Worm (Caenorhabditis elegans) whole organism, L4 larva: Measurements from ENCODE around the gene srh-87.

Experiments
- F10B5.3 ChIP-seq: sonication (generic microtip); optimal IDR thresholded peaks from 2 replicates; lab custom pipeline; 2016; ENCODE audit warnings: mild to moderate bottlenecking, missing genetic modification characterization, missing compliant biosample characterization
- F37D6.2 ChIP-seq: sonication (generic microtip); optimal IDR thresholded peaks from 2 replicates; lab custom pipeline; 2016; ENCODE audit warnings: mild to moderate bottlenecking, missing genetic modification characterization, missing compliant biosample characterization
- Y5F2A.4 ChIP-seq: fragments of 200-800 bp; sonication (Bioruptor generic); optimal IDR thresholded peaks from 2 replicates; lab custom pipeline; 2018; ENCODE audit warnings: mild to moderate bottlenecking, missing genetic modification characterization, missing compliant biosample characterization
- ZK337.2 ChIP-seq: fragments of 200-800 bp; sonication (Bioruptor generic); IDR thresholded peaks from 2 replicates; pipeline ENCODE4 v1.3.6; 2022; ENCODE audit warnings: missing genetic modification reagents, missing genetic modification characterization, missing compliant biosample characterization
- aly-2 ChIP-seq: sonication (generic microtip); optimal IDR thresholded peaks from 2 replicates; lab custom pipeline; 2018; ENCODE audit warnings: missing biosample characterization, missing genetic modification characterization
- ama-1 ChIP-seq: fragments of 150-350 bp; optimal IDR thresholded peaks from 2 replicates; lab custom pipeline; 2014; ENCODE audit warnings: inconsistent platforms, mixed read lengths
- arid-1 ChIP-seq: fragments of 200-800 bp; sonication (Bioruptor generic); conservative IDR thresholded peaks from 2 replicates; pipeline ENCODE4 v1.3.6; 2022; ENCODE audit warnings: missing genetic modification reagents, missing genetic modification characterization, missing compliant biosample characterization
- ceh-28 ChIP-seq: fragments of 150-350 bp; optimal IDR thresholded peaks from 2 replicates; lab custom pipeline; 2014; ENCODE audit warnings: missing biosample characterization, missing genetic modification reagents, missing genetic modification characterization
- ceh-62 ChIP-seq: sonication (generic microtip); optimal IDR thresholded peaks from 2 replicates; lab custom pipeline; 2017; ENCODE audit warnings: missing biosample characterization, missing genetic modification characterization
- cey-2 ChIP-seq: sonication (generic microtip); optimal IDR thresholded peaks from 3 replicates; lab custom pipeline; 2017; ENCODE audit warnings: missing genetic modification characterization, mild to moderate bottlenecking, missing compliant biosample characterization, antibody characterized with exemption, borderline replicate concordance; ENCODE audit not compliant: insufficient read depth
- daf-12 ChIP-seq: fragments of 150-350 bp; optimal IDR thresholded peaks from 2 replicates; lab custom pipeline; 2014; ENCODE audit warnings: missing biosample characterization, missing genetic modification reagents, missing genetic modification characterization
- duxl-1 ChIP-seq: sonication (generic microtip); optimal IDR thresholded peaks from 2 replicates; lab custom pipeline; 2016; ENCODE audit warnings: mild to moderate bottlenecking, missing genetic modification characterization, moderate library complexity, missing compliant biosample characterization; ENCODE audit not compliant: poor library complexity
- egl-27 ChIP-seq: sonication (generic microtip); optimal IDR thresholded peaks from 3 replicates; lab custom pipeline; 2017; ENCODE audit warnings: missing biosample characterization, missing genetic modification reagents, missing genetic modification characterization
- egl-43 ChIP-seq: fragments of 200-800 bp; sonication (Bioruptor generic); IDR thresholded peaks from 2 replicates; pipeline ENCODE4 v1.3.6; 2022; ENCODE audit warnings: missing genetic modification reagents, missing genetic modification characterization, missing compliant biosample characterization
- fkh-10 ChIP-seq: fragments of 150-350 bp; optimal IDR thresholded peaks from 2 replicates; lab custom pipeline; 2014; ENCODE audit warnings: missing biosample characterization, missing genetic modification reagents, missing genetic modification characterization
- hlh-11 ChIP-seq: fragments of 200-800 bp; sonication (Bioruptor generic); optimal IDR thresholded peaks from 2 replicates; lab custom pipeline; 2018; ENCODE audit warnings: mild to moderate bottlenecking, missing genetic modification characterization, missing compliant biosample characterization
- hlh-30 ChIP-seq: sonication (generic microtip); optimal IDR thresholded peaks from 2 replicates; lab custom pipeline; 2017; ENCODE audit warnings: antibody characterized with exemption, mild to moderate bottlenecking, missing genetic modification characterization, missing compliant biosample characterization; ENCODE audit not compliant: insufficient read depth
- jun-1 ChIP-seq: fragments of 150-350 bp; optimal IDR thresholded peaks from 2 replicates; lab custom pipeline; 2014; ENCODE audit warnings: missing biosample characterization, missing genetic modification reagents, missing genetic modification characterization
- lin-1 ChIP-seq: fragments of 200-800 bp; sonication (Bioruptor generic); IDR thresholded peaks from 2 replicates; pipeline ENCODE4 v1.3.6; 2022; ENCODE audit warnings: missing genetic modification reagents, missing genetic modification characterization, missing compliant biosample characterization
- lin-15B ChIP-seq: fragments of 150-350 bp; sonication (generic microtip); optimal IDR thresholded peaks from 3 replicates; lab custom pipeline; 2014; ENCODE audit warnings: missing biosample characterization, missing genetic modification characterization
- lin-38 ChIP-seq: fragments of 200-800 bp; sonication (Bioruptor generic); IDR thresholded peaks from 2 replicates; pipeline ENCODE4 v1.3.6; 2022; ENCODE audit warnings: missing genetic modification reagents, missing genetic modification characterization, missing compliant biosample characterization
- lin-39 ChIP-seq: fragments of 150-350 bp; optimal IDR thresholded peaks from 2 replicates; lab custom pipeline; 2014; ENCODE audit warnings: missing biosample characterization, missing genetic modification reagents, missing genetic modification characterization
- madf-5 ChIP-seq, 2 experiments: fragments of 200-800 bp; sonication (Bioruptor generic); IDR thresholded peaks; 2 replicates each; pipeline ENCODE4 v1.3.6; 2022; ENCODE audit warnings: missing compliant biosample characterization in 2 of 2, missing genetic modification characterization in 2 of 2
- mdt-29 ChIP-seq: fragments of 200-800 bp; sonication (Bioruptor generic); IDR thresholded peaks from 2 replicates; pipeline ENCODE4 v1.3.6; 2022; ENCODE audit warnings: missing genetic modification reagents, missing genetic modification characterization, missing compliant biosample characterization
- mxl-3 ChIP-seq: fragments of 200-800 bp; sonication (Bioruptor generic); optimal IDR thresholded peaks from 2 replicates; lab custom pipeline; 2018; ENCODE audit warnings: mild to moderate bottlenecking, missing genetic modification characterization, missing compliant biosample characterization
- nhr-111 ChIP-seq: fragments of 200-800 bp; sonication (Bioruptor generic); optimal IDR thresholded peaks from 2 replicates; lab custom pipeline; 2018; ENCODE audit warnings: mild to moderate bottlenecking, missing genetic modification characterization, missing compliant biosample characterization
- nhr-237 ChIP-seq: sonication (generic microtip); optimal IDR thresholded peaks from 2 replicates; lab custom pipeline; 2017; ENCODE audit warnings: missing biosample characterization, missing genetic modification characterization
- nhr-25 ChIP-seq: sonication (generic microtip); optimal IDR thresholded peaks from 2 replicates; lab custom pipeline; 2017; ENCODE audit warnings: missing genetic modification characterization, mild to moderate bottlenecking, missing compliant biosample characterization, antibody characterized with exemption, moderate library complexity, borderline replicate concordance; ENCODE audit not compliant: insufficient read depth
- nhr-28 ChIP-seq: fragments of 150-350 bp; optimal IDR thresholded peaks from 2 replicates; lab custom pipeline; 2014; ENCODE audit warnings: missing biosample characterization, missing genetic modification characterization
- nhr-76 ChIP-seq: fragments of 150-350 bp; optimal IDR thresholded peaks from 2 replicates; lab custom pipeline; 2014; ENCODE audit warnings: missing biosample characterization, missing genetic modification characterization
- nhr-77 ChIP-seq: fragments of 150-350 bp; optimal IDR thresholded peaks from 2 replicates; lab custom pipeline; 2014; ENCODE audit warnings: missing biosample characterization, missing genetic modification characterization
- php-3 ChIP-seq: fragments of 200-800 bp; sonication (Bioruptor generic); IDR thresholded peaks from 2 replicates; pipeline ENCODE4 v1.3.6; 2022; ENCODE audit warnings: missing genetic modification reagents, missing genetic modification characterization, missing compliant biosample characterization
- set-16 ChIP-seq: fragments of 200-800 bp; sonication (Bioruptor generic); IDR thresholded peaks from 2 replicates; pipeline ENCODE4 v1.3.6; 2022; ENCODE audit warnings: missing genetic modification reagents, missing genetic modification characterization, missing compliant biosample characterization
- snpc-1.2 ChIP-seq: fragments of 200-800 bp; sonication (Bioruptor generic); IDR thresholded peaks from 2 replicates; pipeline ENCODE4 v1.3.6; 2022; ENCODE audit warnings: missing genetic modification reagents, missing genetic modification characterization, missing compliant biosample characterization
- snpc-4 ChIP-seq: fragments of 150-350 bp; optimal IDR thresholded peaks from 2 replicates; lab custom pipeline; 2014; ENCODE audit warnings: missing biosample characterization, missing genetic modification characterization
- spr-3 ChIP-seq: fragments of 200-800 bp; sonication (Bioruptor generic); optimal IDR thresholded peaks from 2 replicates; lab custom pipeline; 2018; ENCODE audit warnings: mild to moderate bottlenecking, missing genetic modification characterization, missing compliant biosample characterization
- tra-1 ChIP-seq: fragments of 200-800 bp; sonication (Bioruptor generic); IDR thresholded peaks from 2 replicates; pipeline ENCODE4 v1.3.6; 2022; ENCODE audit warnings: missing genetic modification reagents, missing genetic modification characterization, missing compliant biosample characterization
- unc-39 ChIP-seq: sonication (generic microtip); optimal IDR thresholded peaks from 2 replicates; lab custom pipeline; 2017; ENCODE audit warnings: missing biosample characterization, missing genetic modification characterization
- unc-62 ChIP-seq, 3 experiments: fragments of 150-350 bp in 1 of 3; sonication (generic microtip); optimal IDR thresholded peaks in 2 of 3; peaks in 1 of 3; 1 replicate in 1 of 3; 2 replicates in 2 of 3; lab custom pipeline; 2014 to 2017; ENCODE audit warnings: missing biosample characterization in 3 of 3, missing genetic modification characterization in 3 of 3, missing genetic modification reagents in 3 of 3, missing genotype in 1 of 3
- vab-7 ChIP-seq: fragments of 200-800 bp; sonication (Bioruptor generic); IDR thresholded peaks from 2 replicates; pipeline ENCODE4 v1.3.6; 2022; ENCODE audit warnings: missing genetic modification reagents, missing genetic modification characterization, missing compliant biosample characterization
- zag-1 ChIP-seq: fragments of 150-350 bp; optimal IDR thresholded peaks from 2 replicates; lab custom pipeline; 2014; ENCODE audit warnings: missing biosample characterization, missing genetic modification characterization
- ztf-11 ChIP-seq: fragments of 150-350 bp; optimal IDR thresholded peaks from 2 replicates; lab custom pipeline; 2014; ENCODE audit warnings: missing biosample characterization, missing genetic modification characterization

Gene srh-87

ce11 chrV:2945602-2946001 is at the start of gene srh-87:
Gene srh-87, minus strand, starts transcription at chrV:2945702.
- TF ChIP-seq aly-2 (tag; lab: Kevin White, UChicago) (no peak), F10B5.3 (tag; lab: Kevin White, UChicago) (no peak), nhr-76 (no peak), tra-1 (no peak), Y5F2A.4 (GFP tag; lab: Kevin White, UChicago) (no peak), ZK337.2 (GFP tag; lab: Robert Waterston, UW) (no peak), hlh-11 (tag; lab: Kevin White, UChicago) (no peak), spr-3 (GFP tag; lab: Kevin White, UChicago) (no peak), vab-7 (GFP tag; lab: Robert Waterston, UW) (no peak), nhr-237 (tag; lab: Kevin White, UChicago) (no peak), daf-12 (no peak)

- TF ChIP-seq nhr-111 (GFP tag; lab: Kevin White, UChicago), result no peak
- TF ChIP-seq mdt-29 (GFP tag; lab: Robert Waterston, UW), result no peak
- TF ChIP-seq, all 104 proteins: peak for 0
Measured at ce11 chrV:2993816-2994215, 48.3 kb upstream of the srh-87 start, which contains the start of gene srw-115. Gene srw-115, minus strand, starts transcription at chrV:2993916.

ce11 chrV:2992060-2992459 is 46.6 kb upstream of the srh-87 start:
- no peak for TF ChIP-seq duxl-1
- peak in 1 of 2 experiments; percentile 97 for TF ChIP-seq unc-62 (GFP tag; optimal IDR thresholded peaks at IDR 0.05 in 1 of 2; lab: Kevin White, UChicago)
- no peak for TF ChIP-seq unc-62 (tag; optimal IDR thresholded peaks at IDR 0.05; lab: Kevin White, UChicago)
- TF ChIP-seq, all 104 proteins: peak for 1

- TF ChIP-seq cey-2 (tag; lab: Kevin White, UChicago) (no peak), hlh-30 (no peak), ama-1 (no peak), unc-62 (GFP tag; optimal IDR thresholded peaks at IDR 0.05 in 1 of 2; lab: Kevin White, UChicago) (no peak), unc-62 (tag; optimal IDR thresholded peaks at IDR 0.05; lab: Kevin White, UChicago) (no peak), nhr-77 (tag; lab: Kevin White, UChicago) (no peak), php-3 (no peak), nhr-28 (no peak), madf-5 (GFP tag; IDR thresholded peaks at IDR 0.05; lab: Robert Waterston, UW) (no peak), ceh-28 (tag; lab: Kevin White, UChicago) (no peak), F37D6.2 (tag; lab: Kevin White, UChicago) (no peak), nhr-25 (no peak), set-16 (no peak), egl-43 (GFP tag; lab: Robert Waterston, UW) (no peak), snpc-1.2 (GFP tag; lab: Robert Waterston, UW) (no peak)
Measured at ce11 chrV:2991485-2991884, 46.0 kb upstream of the srh-87 start, which contains the start of gene srw-121. Gene srw-121, minus strand, starts transcription at chrV:2991585.

- TF ChIP-seq lin-39, result no peak
- TF ChIP-seq unc-39 (tag; lab: Kevin White, UChicago), result no peak
- TF ChIP-seq ztf-11 (tag; lab: Kevin White, UChicago), result no peak
- TF ChIP-seq, all 104 proteins: peak for 0
Measured at ce11 chrV:2987407-2987806, 41.9 kb upstream of the srh-87 start, which contains the start of gene srh-85. Gene srh-85, minus strand, starts transcription at chrV:2987507.

ce11 chrV:2985309-2985708 is 39.8 kb upstream of the srh-87 start, which contains the start of gene srw-139:
Gene srw-139, minus strand, starts transcription at chrV:2985409.
- TF ChIP-seq duxl-1 (no peak), ceh-62 (tag; lab: Kevin White, UChicago) (no peak), lin-1 (GFP tag; lab: Robert Waterston, UW) (no peak), lin-38 (GFP tag; lab: Robert Waterston, UW) (no peak), jun-1 (no peak), fkh-10 (GFP tag; lab: Kevin White, UChicago) (no peak), php-3 (no peak), ztf-11 (tag; lab: Kevin White, UChicago) (no peak), F10B5.3 (tag; lab: Kevin White, UChicago) (no peak), zag-1 (tag; lab: Kevin White, UChicago) (no peak), mxl-3 (GFP tag; lab: Kevin White, UChicago) (no peak), aly-2 (tag; lab: Kevin White, UChicago) (no peak), arid-1 (no peak), ama-1 (no peak), lin-15B (tag; lab: Kevin White, UChicago) (no peak), egl-27 (tag; lab: Kevin White, UChicago) (no peak), set-16 (no peak), snpc-4 (tag; lab: Kevin White, UChicago) (no peak)
